Fruit fly (Drosophila melanogaster) Kc167 (cell line): ENCODE data around the gene Gyc89Db.

Experiments used
- Myc ChIP-seq: fragments of >200 bp; optimal IDR thresholded peaks from 2 replicates; lab custom pipeline; 2017; ENCODE audit warnings: missing external identifiers
- psq ChIP-seq: fragments of >200 bp; optimal IDR thresholded peaks from 2 replicates; lab custom pipeline; 2017; ENCODE audit warnings: missing external identifiers

DNA sequence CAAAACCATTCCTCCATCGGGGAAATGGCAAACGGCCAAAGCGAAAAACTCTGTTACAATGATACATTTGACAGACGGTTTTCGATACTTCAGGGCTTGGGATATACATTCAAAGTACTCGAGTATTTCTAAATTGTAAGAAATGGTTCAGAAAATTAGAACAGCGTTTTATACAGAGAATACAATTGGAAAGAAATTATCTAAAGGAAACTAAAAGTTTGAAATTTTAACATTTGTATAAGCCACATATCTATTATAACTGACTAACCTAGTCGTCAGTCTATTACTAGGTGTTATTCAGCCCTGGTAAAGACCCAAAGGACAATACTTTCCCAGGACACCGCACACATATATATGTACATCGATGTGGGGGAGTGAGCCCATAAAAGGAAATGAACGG is 438 bp upstream of the Gyc89Db start:
- TF ChIP-seq Myc, result no peak
- no peak for TF ChIP-seq psq
